Worm (Caenorhabditis elegans): Measurements from ENCODE around the gene srh-245.

DNA sequence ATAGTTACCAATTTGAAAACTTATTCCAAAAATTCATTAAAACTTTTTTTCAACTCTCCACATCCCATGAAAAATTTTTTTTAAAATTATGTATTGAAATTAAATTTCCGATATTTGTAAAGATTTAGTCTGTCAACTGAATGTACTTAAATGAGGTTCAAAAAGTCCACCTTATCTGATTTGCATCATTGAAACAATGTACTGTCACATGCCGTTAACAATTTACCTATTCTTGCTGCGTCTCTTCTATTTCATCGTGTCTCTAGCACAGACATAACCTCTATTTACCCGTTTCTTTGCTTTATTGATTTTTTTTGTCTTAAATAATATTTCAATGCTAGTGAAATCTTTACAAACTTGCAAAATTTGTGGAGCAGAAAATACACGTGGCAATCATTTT, 45.5 kb downstream of the srh-245 start, which contains the start of gene nhr-90:
- TF ChIP-seq lin-39 (tag; optimal IDR thresholded peaks at IDR 0.05) (no peak), aly-2 (tag; optimal IDR thresholded peaks at IDR 0.05) (no peak), nhr-77 (tag; optimal IDR thresholded peaks at IDR 0.05) (no peak), fkh-10 (GFP tag; optimal IDR thresholded peaks at IDR 0.05) (no peak), snpc-4 (tag; optimal IDR thresholded peaks at IDR 0.05) (peak; percentile 5), mml-1 (tag; optimal IDR thresholded peaks at IDR 0.05) (no peak), unc-39 (tag; optimal IDR thresholded peaks at IDR 0.05) (no peak), ama-1 (optimal IDR thresholded peaks at IDR 0.05) (no peak), lin-15B (tag; optimal IDR thresholded peaks at IDR 0.05) (no peak), fos-1 (tag; optimal IDR thresholded peaks at IDR 0.05) (no peak), ztf-4 (tag; optimal IDR thresholded peaks at IDR 0.05) (no peak), nhr-67 (tag; optimal IDR thresholded peaks at IDR 0.05) (no peak), unc-62 (GFP tag; optimal IDR thresholded peaks at IDR 0.05) (no peak), skn-1 (tag; optimal IDR thresholded peaks at IDR 0.05) (no peak)

Data from whole organism, L3 larva.